Worm (Caenorhabditis elegans) whole organism, L1 larva: Measurements from ENCODE around the gene C47A10.16.

ENCODE experiments used
- C04F5.9 ChIP-seq: sonication (generic microtip); optimal IDR thresholded peaks from 2 replicates; lab custom pipeline; 2016; ENCODE audit warnings: missing genetic modification characterization, missing compliant biosample characterization
- C16A3.4 ChIP-seq: fragments of 150-350 bp; optimal IDR thresholded peaks from 2 replicates; lab custom pipeline; 2014; ENCODE audit warnings: missing biosample characterization, missing genetic modification characterization
- aha-1 ChIP-seq: fragments of 150-350 bp; optimal IDR thresholded peaks from 2 replicates; lab custom pipeline; 2014; ENCODE audit warnings: missing biosample characterization, missing genetic modification characterization
- aly-2 ChIP-seq: fragments of 150-350 bp; optimal IDR thresholded peaks from 2 replicates; lab custom pipeline; 2014; ENCODE audit warnings: missing biosample characterization, missing genetic modification characterization
- ama-1 ChIP-seq: fragments of 150-350 bp; optimal IDR thresholded peaks from 2 replicates; lab custom pipeline; 2014
- ceh-8 ChIP-seq: fragments of 200-800 bp; sonication (Bioruptor generic); optimal IDR thresholded peaks from 2 replicates; lab custom pipeline; 2018; ENCODE audit warnings: mild to moderate bottlenecking, missing genetic modification characterization, moderate library complexity, missing compliant biosample characterization
- ceh-82 ChIP-seq, 3 experiments: fragments of 150-350 bp in 1 of 3; sonication (generic microtip) in 2 of 3; optimal IDR thresholded peaks; 2 replicates each; lab custom pipeline; 2014 to 2017; ENCODE audit warnings: missing biosample characterization in 3 of 3, missing genetic modification characterization in 3 of 3
- ceh-90 ChIP-seq: sonication (generic microtip); optimal IDR thresholded peaks from 2 replicates; lab custom pipeline; 2016; ENCODE audit warnings: missing genetic modification characterization, missing compliant biosample characterization
- dpl-1 ChIP-seq, 3 experiments: fragments of 150-350 bp in 2 of 3; sonication (generic microtip) in 1 of 3; optimal IDR thresholded peaks; 2 replicates each; lab custom pipeline; 2014 to 2017; ENCODE audit warnings: missing biosample characterization in 3 of 3, missing genetic modification characterization in 3 of 3, missing genetic modification reagents in 3 of 3
- dsc-1 ChIP-seq: sonication (generic microtip); optimal IDR thresholded peaks from 2 replicates; lab custom pipeline; 2016; ENCODE audit warnings: mild to moderate bottlenecking, missing genetic modification characterization, missing compliant biosample characterization
- efl-3 ChIP-seq: fragments of 200-800 bp; sonication (Bioruptor generic); optimal IDR thresholded peaks from 2 replicates; lab custom pipeline; 2018; ENCODE audit warnings: mild to moderate bottlenecking, missing genetic modification characterization, missing compliant biosample characterization
- egl-13 ChIP-seq: sonication (generic microtip); optimal IDR thresholded peaks from 2 replicates; lab custom pipeline; 2016; ENCODE audit warnings: missing genotype, missing genetic modification reagents, missing genetic modification characterization, missing compliant biosample characterization
- egl-27 ChIP-seq, 2 experiments: fragments of 150-350 bp in 1 of 2; sonication (generic microtip); optimal IDR thresholded peaks; 3 replicates each; lab custom pipeline; 2017 to 2018; ENCODE audit warnings: missing biosample characterization in 2 of 2, missing genetic modification characterization in 2 of 2, missing genetic modification reagents in 2 of 2
- ets-5 ChIP-seq: fragments of 200-800 bp; sonication (Bioruptor generic); IDR thresholded peaks from 2 replicates; pipeline ENCODE4 v1.3.6; 2022; ENCODE audit warnings: missing genetic modification characterization, missing compliant biosample characterization
- fkh-4 ChIP-seq: sonication (generic microtip); optimal IDR thresholded peaks from 2 replicates; lab custom pipeline; 2016; ENCODE audit warnings: missing compliant biosample characterization, missing genetic modification characterization, borderline replicate concordance
- grh-1 ChIP-seq: fragments of 200-800 bp; sonication (Bioruptor generic); IDR thresholded peaks from 2 replicates; pipeline ENCODE4 v1.3.6; 2022; ENCODE audit warnings: missing genetic modification reagents, missing genetic modification characterization, missing compliant biosample characterization
- hlh-17 ChIP-seq: fragments of 200-800 bp; sonication (Bioruptor generic); optimal IDR thresholded peaks from 2 replicates; lab custom pipeline; 2018; ENCODE audit warnings: missing genetic modification characterization, mild to moderate bottlenecking, missing compliant biosample characterization, moderate library complexity, borderline replicate concordance
- isw-1 ChIP-seq: fragments of 200-800 bp; sonication (Bioruptor generic); IDR thresholded peaks from 2 replicates; pipeline ENCODE4 v1.3.6; 2022; ENCODE audit warnings: missing genetic modification characterization, missing compliant biosample characterization
- jun-1 ChIP-seq: fragments of 150-350 bp; optimal IDR thresholded peaks from 2 replicates; lab custom pipeline; 2014; ENCODE audit warnings: missing biosample characterization, missing genetic modification reagents, missing genetic modification characterization
- lin-13 ChIP-seq: fragments of 150-350 bp; optimal IDR thresholded peaks from 2 replicates; lab custom pipeline; 2014; ENCODE audit warnings: missing biosample characterization, missing genetic modification reagents, missing genetic modification characterization
- lin-14 ChIP-seq: fragments of 200-800 bp; sonication (Bioruptor generic); optimal IDR thresholded peaks from 2 replicates; lab custom pipeline; 2018; ENCODE audit warnings: mild to moderate bottlenecking, missing genetic modification characterization, moderate library complexity, missing compliant biosample characterization
- lin-35 ChIP-seq, 2 experiments: fragments of 150-350 bp; optimal IDR thresholded peaks; 2 replicates each; lab custom pipeline; 2014; ENCODE audit warnings: missing biosample characterization in 2 of 2, missing genetic modification characterization in 2 of 2, missing genetic modification reagents in 2 of 2
- mab-9 ChIP-seq: fragments of 200-800 bp; sonication (Bioruptor generic); IDR thresholded peaks from 2 replicates; pipeline ENCODE4 v1.3.6; 2022; ENCODE audit warnings: missing genetic modification reagents, missing genetic modification characterization, missing compliant biosample characterization
- mdl-1 ChIP-seq, 2 experiments: fragments of 150-350 bp; optimal IDR thresholded peaks; 2 replicates each; lab custom pipeline; 2014 to 2017; ENCODE audit warnings: missing biosample characterization in 2 of 2, missing genetic modification characterization in 2 of 2, inconsistent platforms in 1 of 2
- nhr-12 ChIP-seq: sonication (generic microtip); optimal IDR thresholded peaks from 2 replicates; lab custom pipeline; 2017; ENCODE audit warnings: missing biosample characterization, missing genetic modification characterization
- nhr-237 ChIP-seq: fragments of 150-350 bp; optimal IDR thresholded peaks from 2 replicates; lab custom pipeline; 2014; ENCODE audit warnings: missing biosample characterization, missing genetic modification characterization
- nhr-28 ChIP-seq: fragments of 150-350 bp; optimal IDR thresholded peaks from 2 replicates; lab custom pipeline; 2014; ENCODE audit warnings: missing biosample characterization, missing genetic modification characterization
- nhr-76 ChIP-seq: sonication (generic microtip); optimal IDR thresholded peaks from 2 replicates; lab custom pipeline; 2017; ENCODE audit warnings: missing biosample characterization, missing genetic modification characterization
- nhr-77 ChIP-seq: fragments of 150-350 bp; optimal IDR thresholded peaks from 2 replicates; lab custom pipeline; 2014; ENCODE audit warnings: missing biosample characterization, missing genetic modification characterization
- nhr-84 ChIP-seq: sonication (generic microtip); optimal IDR thresholded peaks from 2 replicates; lab custom pipeline; 2017; ENCODE audit warnings: missing biosample characterization, missing genetic modification characterization
- nhr-85 ChIP-seq: sonication (generic microtip); peaks from one replicate; lab custom pipeline; 2016; ENCODE audit warnings: missing genetic modification characterization, inconsistent platforms, missing compliant biosample characterization
- nhr-90 ChIP-seq: sonication (generic microtip); optimal IDR thresholded peaks from 2 replicates; lab custom pipeline; 2016; ENCODE audit warnings: mild to moderate bottlenecking, missing genetic modification characterization, missing compliant biosample characterization; ENCODE audit not compliant: poor library complexity
- rnt-1 ChIP-seq: sonication (generic microtip); optimal IDR thresholded peaks from 2 replicates; lab custom pipeline; 2016; ENCODE audit warnings: mild to moderate bottlenecking, missing genetic modification characterization, moderate library complexity, missing compliant biosample characterization
- snpc-4 ChIP-seq: fragments of 150-350 bp; optimal IDR thresholded peaks from 2 replicates; lab custom pipeline; 2014; ENCODE audit warnings: missing biosample characterization, missing genetic modification characterization
- snu-23 ChIP-seq: sonication (generic microtip); optimal IDR thresholded peaks from 2 replicates; lab custom pipeline; 2016; ENCODE audit warnings: missing genetic modification characterization, missing compliant biosample characterization
- sptf-1 ChIP-seq: fragments of 150-350 bp; optimal IDR thresholded peaks from 2 replicates; lab custom pipeline; 2014; ENCODE audit warnings: missing biosample characterization, missing genetic modification characterization
- sup-37 ChIP-seq: fragments of 200-800 bp; sonication (Bioruptor generic); optimal IDR thresholded peaks from 2 replicates; lab custom pipeline; 2018; ENCODE audit warnings: mild to moderate bottlenecking, missing genetic modification characterization, missing compliant biosample characterization
- swsn-7 ChIP-seq: sonication (generic microtip); optimal IDR thresholded peaks from 2 replicates; lab custom pipeline; 2016; ENCODE audit warnings: missing genetic modification characterization, missing compliant biosample characterization
- tlp-1 ChIP-seq: fragments of 150-350 bp; optimal IDR thresholded peaks from 2 replicates; lab custom pipeline; 2014; ENCODE audit warnings: missing biosample characterization, missing genetic modification characterization
- unc-130 ChIP-seq: fragments of 150-350 bp; optimal IDR thresholded peaks from 2 replicates; lab custom pipeline; 2017; ENCODE audit warnings: missing biosample characterization, missing genetic modification characterization, inconsistent platforms
- unc-30 ChIP-seq: sonication (generic microtip); optimal IDR thresholded peaks from 2 replicates; lab custom pipeline; 2017; ENCODE audit warnings: missing biosample characterization, missing genetic modification characterization
- unc-62 ChIP-seq: fragments of 150-350 bp; optimal IDR thresholded peaks from 2 replicates; lab custom pipeline; 2014; ENCODE audit warnings: missing biosample characterization, missing genetic modification reagents, missing genetic modification characterization
- unc-98 ChIP-seq: fragments of 200-800 bp; sonication (Bioruptor generic); IDR thresholded peaks from 2 replicates; pipeline ENCODE4 v1.3.6; 2022; ENCODE audit warnings: missing genetic modification characterization, missing compliant biosample characterization
- vab-15 ChIP-seq: sonication (generic microtip); optimal IDR thresholded peaks from 2 replicates; lab custom pipeline; 2017; ENCODE audit warnings: missing genotype, mild to moderate bottlenecking, missing genetic modification characterization, missing compliant biosample characterization
- zag-1 ChIP-seq: fragments of 150-350 bp; optimal IDR thresholded peaks from 2 replicates; lab custom pipeline; 2014; ENCODE audit warnings: missing biosample characterization, missing genetic modification characterization
- ztf-11 ChIP-seq, 2 experiments: sonication (generic microtip); optimal IDR thresholded peaks; 2 replicates each; lab custom pipeline; 2016 to 2017; ENCODE audit warnings: missing genetic modification characterization in 2 of 2, missing biosample characterization in 1 of 2, missing compliant biosample characterization in 1 of 2
- ztf-4 ChIP-seq: fragments of 150-350 bp; optimal IDR thresholded peaks from 2 replicates; lab custom pipeline; 2014; ENCODE audit warnings: missing biosample characterization, missing genetic modification characterization

The C47A10.16 gene

DNA sequence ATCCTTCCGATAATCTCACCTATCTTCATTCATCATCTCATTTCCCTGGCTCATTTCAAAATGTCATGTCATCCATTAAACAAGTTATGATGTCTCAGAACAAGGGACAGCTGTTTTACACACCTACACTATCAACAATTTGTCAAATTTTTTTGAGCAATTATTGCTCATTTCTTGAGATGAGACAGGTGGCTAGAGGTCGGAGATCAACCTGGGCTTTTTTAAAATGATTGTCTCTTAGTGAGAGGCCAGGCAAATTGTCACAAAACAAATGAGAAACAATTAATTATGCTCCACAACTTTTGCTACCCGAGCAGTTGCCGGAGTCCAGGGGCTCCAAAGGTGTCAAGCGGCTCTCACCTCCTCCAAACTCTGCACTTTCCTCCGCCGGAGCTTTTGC is 36.2 kb downstream of the C47A10.16 start (continued):
- no peak for TF ChIP-seq nhr-28 (tag; lab: Kevin White, UChicago)
- no peak for TF ChIP-seq egl-27 (tag; optimal IDR thresholded peaks at IDR 0.05; lab: Kevin White, UChicago)
- peak; percentile 53 for TF ChIP-seq lin-14 (GFP tag; lab: Kevin White, UChicago)
- TF ChIP-seq ztf-4 (tag; lab: Kevin White, UChicago), result no peak
- TF ChIP-seq egl-13 (tag; lab: Kevin White, UChicago), result no peak
- no peak for TF ChIP-seq unc-98
- TF ChIP-seq efl-3, result no peak
- TF ChIP-seq aha-1 (tag; lab: Kevin White, UChicago), result no peak
- no peak for TF ChIP-seq hlh-17
- TF ChIP-seq ceh-82 (tag; optimal IDR thresholded peaks at IDR 0.05; lab: Kevin White, UChicago), result no peak
- no peak for TF ChIP-seq C16A3.4 (tag; lab: Kevin White, UChicago)
- no peak for TF ChIP-seq lin-13 (GFP tag; lab: Kevin White, UChicago)
- no peak for TF ChIP-seq aly-2 (tag; lab: Kevin White, UChicago)
- no peak for TF ChIP-seq grh-1 (GFP tag; lab: Robert Waterston, UW)
- TF ChIP-seq tlp-1, result no peak
- no peak for TF ChIP-seq swsn-7
- TF ChIP-seq mdl-1 (tag; optimal IDR thresholded peaks at IDR 0.05; lab: Kevin White, UChicago), result no peak
- no peak for TF ChIP-seq ama-1 (lab: Kevin White, UChicago)
- TF ChIP-seq zag-1 (tag; lab: Kevin White, UChicago), result no peak
- no peak for TF ChIP-seq unc-130
- TF ChIP-seq ets-5 (GFP tag; lab: Robert Waterston, UW), result no peak
- TF ChIP-seq nhr-237 (tag; lab: Kevin White, UChicago), result no peak
- TF ChIP-seq ceh-8 (GFP tag; lab: Kevin White, UChicago), result no peak
- TF ChIP-seq nhr-76 (tag; lab: Kevin White, UChicago), result no peak
- TF ChIP-seq nhr-85 (tag; lab: Kevin White, UChicago), result no peak
- no peak for TF ChIP-seq jun-1 (tag; lab: Kevin White, UChicago)
- no peak for TF ChIP-seq fkh-4
- TF ChIP-seq snu-23 (GFP tag; lab: Kevin White, UChicago), result no peak
- TF ChIP-seq nhr-84 (tag; lab: Kevin White, UChicago), result no peak
- TF ChIP-seq dsc-1 (tag; lab: Kevin White, UChicago), result no peak
- TF ChIP-seq nhr-90, result no peak
- peak; percentile 69 for TF ChIP-seq vab-15
- no peak for TF ChIP-seq lin-35 (GFP tag; optimal IDR thresholded peaks at IDR 0.05; lab: Kevin White, UChicago)
- peak; percentile 74 for TF ChIP-seq rnt-1 (tag; lab: Kevin White, UChicago)
- TF ChIP-seq C04F5.9 (tag; lab: Kevin White, UChicago), result no peak
- no peak for TF ChIP-seq nhr-12 (tag; lab: Kevin White, UChicago)
- TF ChIP-seq unc-30 (tag; lab: Kevin White, UChicago), result no peak
- no peak for TF ChIP-seq isw-1 (GFP tag; lab: Robert Waterston, UW)
- TF ChIP-seq unc-62 (GFP tag; lab: Kevin White, UChicago), result no peak
- TF ChIP-seq ceh-90 (tag; lab: Kevin White, UChicago), result no peak
- TF ChIP-seq dpl-1 (GFP tag; optimal IDR thresholded peaks at IDR 0.05; lab: Kevin White, UChicago), result no peak

ce11 chrV:17728336-17728735 is 36.6 kb downstream of the C47A10.16 start:
- TF ChIP-seq isw-1 (GFP tag; lab: Robert Waterston, UW) (no peak), mab-9 (no peak), lin-35 (GFP tag; optimal IDR thresholded peaks at IDR 0.05; lab: Kevin White, UChicago) (no peak), ceh-82 (tag; optimal IDR thresholded peaks at IDR 0.05; lab: Kevin White, UChicago) (no peak), nhr-237 (tag; lab: Kevin White, UChicago) (no peak), sup-37 (no peak), vab-15 (no peak), snpc-4 (no peak), nhr-77 (tag; lab: Kevin White, UChicago) (no peak), ztf-11 (tag; optimal IDR thresholded peaks at IDR 0.05; lab: Kevin White, UChicago) (no peak), sptf-1 (tag; lab: Kevin White, UChicago) (no peak)
